Fruit fly (Drosophila melanogaster): ENCODE data around the gene CG6040.

DNA sequence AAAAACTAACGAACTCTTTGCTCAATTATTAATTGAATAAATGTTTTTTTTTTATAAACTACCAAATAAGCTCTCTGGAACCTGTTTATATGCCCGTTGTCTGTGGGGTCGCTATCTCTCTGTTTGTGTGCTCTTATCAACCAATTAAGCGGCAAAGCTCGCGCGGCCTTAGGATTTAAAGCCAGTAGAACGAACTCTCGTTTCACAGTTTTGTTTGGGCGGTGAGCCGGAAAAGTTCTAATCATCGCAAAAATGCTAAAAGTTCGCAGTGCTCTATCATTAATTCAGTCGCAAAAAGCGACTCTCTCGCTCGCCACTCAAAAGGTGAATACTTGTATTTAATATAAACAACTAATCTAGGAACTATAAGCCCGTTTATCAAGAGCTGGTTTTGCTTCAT, 38.2 kb downstream of the CG6040 start, which contains the start of gene Cyp12a4:
- TF ChIP-seq dsf (GFP tag; optimal IDR thresholded peaks at IDR 0.05; ENCODE audit: borderline replicate concordance) = no peak
- no peak for TF ChIP-seq woc (GFP tag; optimal IDR thresholded peaks at IDR 0.05)
- TF ChIP-seq OdsH (GFP tag; optimal IDR thresholded peaks at IDR 0.05) = no peak
- TF ChIP-seq tai (GFP tag; optimal IDR thresholded peaks at IDR 0.05) = no peak
- no peak for TF ChIP-seq h (GFP tag; optimal IDR thresholded peaks at IDR 0.05)
- TF ChIP-seq usp (GFP tag; optimal IDR thresholded peaks at IDR 0.05) = no peak
- TF ChIP-seq lola (GFP tag; optimal IDR thresholded peaks at IDR 0.05) = no peak
- no peak for TF ChIP-seq HLH106 (tag; optimal IDR thresholded peaks at IDR 0.05)
- TF ChIP-seq ey (GFP tag; optimal IDR thresholded peaks at IDR 0.05) = no peak
- no peak for TF ChIP-seq br (GFP tag; optimal IDR thresholded peaks at IDR 0.05)
- no peak for TF ChIP-seq CG9705 (GFP tag; optimal IDR thresholded peaks at IDR 0.05)
